Fruit fly (Drosophila melanogaster) whole organism: ENCODE results near the gene Gr64a.

Source experiments
- CG8478 ChIP-seq: fragments of >200 bp; optimal IDR thresholded peaks from 2 replicates; lab custom pipeline; 2018; ENCODE audit warnings: inconsistent platforms
- Dll ChIP-seq: fragments of >200 bp; optimal IDR thresholded peaks from 2 replicates; lab custom pipeline; 2017
- EcR ChIP-seq, 2 experiments: fragments of >200 bp; optimal IDR thresholded peaks; 2 replicates each; lab custom pipeline; 2017; ENCODE audit warnings: missing biosample characterization in 2 of 2, missing genetic modification characterization in 2 of 2, missing genetic modification reagents in 2 of 2
- pan ChIP-seq: fragments of >200 bp; optimal IDR thresholded peaks from 2 replicates; lab custom pipeline; 2017
- psq ChIP-seq: fragments of >200 bp; optimal IDR thresholded peaks from 2 replicates; lab custom pipeline; 2017
- usp ChIP-seq: fragments of >200 bp; optimal IDR thresholded peaks from 2 replicates; lab custom pipeline; 2017; ENCODE audit warnings: missing biosample characterization, missing genetic modification characterization, mixed read lengths

DNA sequence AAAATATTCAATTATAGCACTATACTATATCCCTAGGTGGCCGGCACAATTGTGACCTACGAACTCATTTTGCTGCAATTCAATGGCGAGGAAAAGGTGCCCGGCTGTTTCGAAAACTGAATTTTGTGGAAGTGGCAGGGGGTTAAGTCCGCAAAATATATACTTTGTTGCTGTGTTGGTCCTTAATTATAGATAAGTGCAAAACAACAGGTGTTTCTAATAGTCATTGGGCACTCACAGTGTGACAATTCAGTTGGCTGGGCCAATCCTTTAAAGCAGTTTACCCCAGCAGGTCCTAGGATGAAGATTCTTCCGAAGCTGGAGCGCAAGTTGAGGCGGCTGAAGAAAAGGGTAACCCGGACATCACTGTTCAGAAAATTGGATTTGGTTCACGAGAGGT lies 8.9 kb downstream of the Gr64a start, which contains the start of gene Gr64f:
- TF ChIP-seq EcR (GFP tag; optimal IDR thresholded peaks at IDR 0.05; lab: Kevin White, UChicago) (no peak), usp (GFP tag; lab: Kevin White, UChicago) (no peak), psq (lab: Kevin White, UChicago) (no peak), pan (lab: Kevin White, UChicago) (no peak), Dll (lab: Kevin White, UChicago) (no peak), CG8478 (lab: Kevin White, UChicago) (no peak)
